Worm (Caenorhabditis elegans) whole organism, early embryonic: Measurements from ENCODE around the gene C29F4.3.

Experiments used
- ama-1 ChIP-seq: fragments of 150-350 bp; optimal IDR thresholded peaks from 2 replicates; lab custom pipeline; 2014
- ceh-13 ChIP-seq: fragments of 200-800 bp; sonication (Bioruptor generic); optimal IDR thresholded peaks from 2 replicates; lab custom pipeline; 2018; ENCODE audit warnings: mild to moderate bottlenecking, missing genetic modification characterization, missing compliant biosample characterization
- ets-7 ChIP-seq: sonication (generic microtip); optimal IDR thresholded peaks from 2 replicates; lab custom pipeline; 2016; ENCODE audit warnings: missing genotype, missing genetic modification characterization, missing compliant biosample characterization
- pes-1 ChIP-seq: fragments of 200-800 bp; sonication (Bioruptor generic); IDR thresholded peaks from 2 replicates; pipeline ENCODE4 v1.3.6; 2022; ENCODE audit warnings: missing genetic modification reagents, missing genetic modification characterization, missing compliant biosample characterization
- tra-4 ChIP-seq: sonication (generic microtip); optimal IDR thresholded peaks from 2 replicates; lab custom pipeline; 2017; ENCODE audit warnings: missing genetic modification characterization, missing compliant biosample characterization

DNA sequence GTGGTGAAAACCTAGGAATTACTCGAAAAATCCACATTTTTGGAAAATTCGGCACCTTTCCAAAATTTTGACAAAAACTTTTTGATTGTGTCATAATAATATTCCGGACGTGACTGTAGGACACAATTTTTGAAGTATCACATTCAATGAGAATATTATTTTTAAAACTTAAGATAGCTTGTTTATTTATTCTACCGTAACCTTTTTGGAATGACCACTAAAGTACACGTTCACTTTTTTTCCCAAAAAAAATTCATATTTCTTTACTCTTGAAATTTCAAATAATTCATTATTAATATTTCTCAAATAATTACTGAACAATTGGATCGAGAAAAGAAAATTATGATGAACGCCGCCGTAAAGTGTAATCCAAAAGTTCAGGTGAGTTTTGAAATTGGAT is 16.6 kb downstream of the C29F4.3 start, which contains the start of gene R07H5.9:
- TF ChIP-seq ets-7 (no peak), ama-1 (lab: Kevin White, UChicago) (no peak), tra-4 (tag; lab: Kevin White, UChicago) (no peak), ceh-13 (no peak), pes-1 (no peak)
